Fruit fly (Drosophila melanogaster): Measurements from ENCODE around the gene CG13318.
A peak's percentile ranks its signal among the peaks of the same experiment; 100 is the strongest.

The CG13318 gene

DNA sequence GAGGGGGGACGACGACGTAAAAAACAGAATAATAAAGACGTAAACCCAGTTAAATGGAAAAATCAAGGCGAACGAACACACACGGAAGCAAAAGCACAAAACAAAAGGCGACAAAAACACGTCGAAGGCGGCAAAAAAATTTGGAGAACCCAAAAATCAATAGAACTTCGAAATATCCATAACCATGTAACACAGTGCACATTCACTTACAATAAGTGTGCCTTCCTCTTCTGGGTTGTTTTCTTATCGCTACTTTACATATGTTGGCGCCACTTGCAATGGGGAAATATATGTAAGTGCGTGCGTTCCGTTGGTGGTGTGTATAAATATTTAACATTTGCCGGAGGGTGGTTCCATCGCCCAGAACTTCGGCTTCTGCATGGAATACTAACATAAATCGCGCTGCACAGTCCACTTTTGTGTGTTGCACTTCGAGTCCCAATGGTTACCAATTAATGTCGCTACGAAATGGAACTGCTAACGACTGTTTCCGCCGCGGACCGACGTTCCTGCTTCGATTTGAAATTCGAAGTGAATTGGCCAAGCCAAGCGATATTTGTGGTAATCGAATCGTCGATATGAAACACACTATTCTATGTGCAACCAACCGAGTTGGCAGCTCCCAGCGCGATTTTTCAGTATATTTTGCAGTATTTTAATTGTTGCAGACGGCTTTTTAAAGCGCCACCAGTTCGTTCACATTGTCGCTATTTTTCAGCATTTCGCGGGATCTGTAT is 25.2 kb downstream of the CG13318 start, which contains the start of the genes CG9801 and Nasp (continued):
- TF ChIP-seq Gug (GFP tag; IDR thresholded peaks at IDR 0.05) (0 out of 4 replicates have a peak, but pooled peaks have one; percentile 12), Hey (tag; optimal IDR thresholded peaks at IDR 0.05) (no peak), yki (optimal IDR thresholded peaks at IDR 0.05) (no peak), corto (GFP tag; optimal IDR thresholded peaks at IDR 0.05) (no peak), tin (GFP tag; optimal IDR thresholded peaks at IDR 0.05) (no peak), ftz-f1 (GFP tag; optimal IDR thresholded peaks at IDR 0.05) (no peak), BtbVII (GFP tag; optimal IDR thresholded peaks at IDR 0.05) (no peak), fd64A (GFP tag; optimal IDR thresholded peaks at IDR 0.05) (no peak), stwl (tag; optimal IDR thresholded peaks at IDR 0.05) (peak; percentile 99), HLHmδ (GFP tag; optimal IDR thresholded peaks at IDR 0.05) (peak; percentile 20), gsb (GFP tag; IDR thresholded peaks at IDR 0.05) (no peak), Sry-δ (GFP tag; optimal IDR thresholded peaks at IDR 0.05) (peak; percentile 83), repo (GFP tag; optimal IDR thresholded peaks at IDR 0.05) (peak; percentile 31), CG7839 (tag; optimal IDR thresholded peaks at IDR 0.05) (peak; percentile 22), Mes4 (GFP tag; optimal IDR thresholded peaks at IDR 0.05) (peak; percentile 32), ATbp (GFP tag; optimal IDR thresholded peaks at IDR 0.05) (no peak), CoRest (tag; optimal IDR thresholded peaks at IDR 0.05) (peak; percentile 44), Hmx (GFP tag; optimal IDR thresholded peaks at IDR 0.05) (no peak), CG18764 (GFP tag; optimal IDR thresholded peaks at IDR 0.05) (no peak), tx (GFP tag; optimal IDR thresholded peaks at IDR 0.05) (peak; percentile 15), CG6791 (GFP tag; IDR thresholded peaks at IDR 0.05; ENCODE audit: partially characterized antibody) (peak; percentile 76), Fer1 (GFP tag; optimal IDR thresholded peaks at IDR 0.05) (peak; percentile 35), CG4404 (GFP tag; IDR thresholded peaks at IDR 0.05) (no peak), CG1602 (GFP tag; optimal IDR thresholded peaks at IDR 0.05) (no peak), so (GFP tag; IDR thresholded peaks at IDR 0.05) (peak; percentile 48; the same call in 1 of the 3 replicates), HLH3B (GFP tag; IDR thresholded peaks at IDR 0.05) (0 out of 2 replicates have a peak, but pooled peaks have one; percentile 29), toy (GFP tag; IDR thresholded peaks at IDR 0.05) (no peak), ab (GFP tag; optimal IDR thresholded peaks at IDR 0.05) (no peak), Aef1 (GFP tag; IDR thresholded peaks at IDR 0.05) (no peak), dan (GFP tag; IDR thresholded peaks at IDR 0.05) (no peak), Ets65A (GFP tag) (peak; percentile 49), Dbx (GFP tag; IDR thresholded peaks at IDR 0.05) (peak; percentile 36; the same call in 1 of the 3 replicates), lov (optimal IDR thresholded peaks at IDR 0.05) (no peak), lov (GFP tag; IDR thresholded peaks at IDR 0.05) (no peak), cas (GFP tag; IDR thresholded peaks at IDR 0.05) (no peak), CG4617 (GFP tag; optimal IDR thresholded peaks at IDR 0.05; ENCODE audit: borderline replicate concordance) (peak; percentile 47), Dll (GFP tag; IDR thresholded peaks at IDR 0.05; ENCODE audit: partially characterized antibody) (peak; percentile 76; the same call in 3 of the 4 replicates), CG2889 (GFP tag; IDR thresholded peaks at IDR 0.05) (no peak), unc-4 (GFP tag; IDR thresholded peaks at IDR 0.05; ENCODE audit: partially characterized antibody) (peak; percentile 74), CG10147 (GFP tag; optimal IDR thresholded peaks at IDR 0.05) (no peak), CG5245 (GFP tag; optimal IDR thresholded peaks at IDR 0.05) (peak; percentile 7), oc (tag; optimal IDR thresholded peaks at IDR 0.05) (no peak), fu2 (GFP tag; optimal IDR thresholded peaks at IDR 0.05) (no peak), Lhr (GFP tag; optimal IDR thresholded peaks at IDR 0.05) (peak; percentile 88), Spps (tag; optimal IDR thresholded peaks at IDR 0.05) (no peak), CG33557 (GFP tag; optimal IDR thresholded peaks at IDR 0.05) (no peak), CG9437 (GFP tag; optimal IDR thresholded peaks at IDR 0.05) (no peak), zfh2 (GFP tag; optimal IDR thresholded peaks at IDR 0.05) (peak; percentile 28), CG12104 (GFP tag; optimal IDR thresholded peaks at IDR 0.05) (no peak), odd (GFP tag; optimal IDR thresholded peaks at IDR 0.05) (no peak), Vsx1 (GFP tag; optimal IDR thresholded peaks at IDR 0.05) (no peak)

All from whole organism, embryonic.